Worm (Caenorhabditis elegans) whole organism, L4/young adult: ENCODE results near the gene nhx-2.

Source experiments
- W03F9.2 ChIP-seq: fragments of 150-350 bp; optimal IDR thresholded peaks from 2 replicates; lab custom pipeline; 2014; ENCODE audit warnings: missing biosample characterization, missing genetic modification characterization
- dao-5 ChIP-seq: sonication (generic microtip); optimal IDR thresholded peaks from 2 replicates; lab custom pipeline; 2016; ENCODE audit warnings: missing genotype, missing genetic modification characterization, moderate library complexity, missing compliant biosample characterization
- him-1 ChIP-seq: sonication (generic microtip); optimal IDR thresholded peaks from 2 replicates; lab custom pipeline; 2016; ENCODE audit warnings: missing genotype, missing genetic modification reagents, missing genetic modification characterization, missing compliant biosample characterization

DNA sequence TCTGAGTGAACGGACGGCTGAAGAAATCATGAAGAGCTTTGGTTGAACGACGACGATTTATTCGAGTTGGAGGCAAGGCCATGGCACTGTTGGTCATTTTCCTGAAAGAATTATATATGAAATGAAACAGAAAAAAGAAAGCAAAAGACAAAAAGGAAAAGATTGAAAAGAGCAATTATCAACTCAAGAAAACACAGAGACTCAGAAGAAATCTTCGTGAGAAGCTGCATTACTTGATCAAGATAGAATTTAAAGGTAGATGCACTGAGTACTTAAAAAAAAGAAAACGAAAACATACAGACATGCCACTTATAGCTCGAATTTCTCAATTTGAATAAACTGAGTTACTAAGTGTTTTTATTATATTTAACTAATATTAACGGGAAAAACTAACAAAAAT, 24.7 kb upstream of the nhx-2 start, which contains the start of gene cpna-5:
- TF ChIP-seq W03F9.2 (no peak), him-1 (tag; lab: Kevin White, UChicago) (no peak), dao-5 (tag; lab: Kevin White, UChicago) (no peak)
